Fruit fly (Drosophila melanogaster) whole organism, embryonic: ENCODE measurements around the gene Npc2f.

ENCODE experiments used
- CG10565 ChIP-seq: fragments of 200-800 bp; sonication (Bioruptor generic); optimal IDR thresholded peaks from 3 replicates; lab custom pipeline; 2016; ENCODE audit warnings: missing biosample characterization, mild to moderate bottlenecking, missing genetic modification characterization
- CG10654 ChIP-seq: fragments of 200-800 bp; sonication (Bioruptor generic); optimal IDR thresholded peaks from 2 replicates; lab custom pipeline; 2016; ENCODE audit warnings: missing biosample characterization, missing genetic modification characterization
- CG11085 ChIP-seq: fragments of 200-800 bp; sonication (Bioruptor generic); IDR thresholded peaks from 2 replicates; pipeline ENCODE4 v1.3.6; 2022; ENCODE audit warnings: missing biosample characterization, missing genetic modification characterization
- CG12155 ChIP-seq: fragments of 200-800 bp; sonication (Bioruptor generic); optimal IDR thresholded peaks from 3 replicates; lab custom pipeline; 2016; ENCODE audit warnings: missing biosample characterization, missing genetic modification characterization
- CG12219 ChIP-seq: fragments of 200-800 bp; sonication (Bioruptor generic); optimal IDR thresholded peaks from 3 replicates; lab custom pipeline; 2018; ENCODE audit warnings: missing biosample characterization, mild to moderate bottlenecking, missing genetic modification characterization
- CG12769 ChIP-seq: fragments of 200-800 bp; sonication (Bioruptor generic); optimal IDR thresholded peaks from 2 replicates; lab custom pipeline; 2019; ENCODE audit warnings: missing biosample characterization, mild to moderate bottlenecking, missing genetic modification characterization, moderate library complexity
- CG12942 ChIP-seq: fragments of 200-800 bp; sonication (Bioruptor generic); optimal IDR thresholded peaks from 3 replicates; lab custom pipeline; 2016; ENCODE audit warnings: missing biosample characterization, missing genetic modification characterization
- CG13123 ChIP-seq: fragments of 200-800 bp; sonication (Bioruptor generic); optimal IDR thresholded peaks from 2 replicates; lab custom pipeline; 2016; ENCODE audit warnings: missing biosample characterization, missing genetic modification characterization
- CG15011 ChIP-seq: fragments of 200-800 bp; sonication (Bioruptor generic); optimal IDR thresholded peaks from 3 replicates; lab custom pipeline; 2018; ENCODE audit warnings: missing biosample characterization, mild to moderate bottlenecking, missing genetic modification characterization
- CG16779 ChIP-seq: fragments of 200-800 bp; sonication (Bioruptor generic); IDR thresholded peaks from 2 replicates; pipeline ENCODE4 v1.3.6; 2022; ENCODE audit warnings: missing biosample characterization, missing genetic modification characterization
- CG16813 ChIP-seq: fragments of 200-800 bp; sonication (Bioruptor generic); IDR thresholded peaks from 3 replicates; pipeline ENCODE4 v1.3.6; 2022; ENCODE audit warnings: missing biosample characterization, missing genetic modification characterization; ENCODE audit not compliant: partially characterized antibody
- CG16863 ChIP-seq: fragments of 200-800 bp; sonication (Bioruptor generic); optimal IDR thresholded peaks from 3 replicates; lab custom pipeline; 2016; ENCODE audit warnings: missing biosample characterization, missing genetic modification characterization
- CG17328 ChIP-seq: fragments of 200-800 bp; sonication (Bioruptor generic); IDR thresholded peaks from 2 replicates; pipeline ENCODE4 v1.3.6; 2022; ENCODE audit warnings: missing biosample characterization, missing genetic modification characterization
- CG1792 ChIP-seq: fragments of 200-800 bp; sonication (Bioruptor generic); optimal IDR thresholded peaks from 2 replicates; lab custom pipeline; 2016; ENCODE audit warnings: missing biosample characterization, missing genetic modification characterization
- CG2129 ChIP-seq: fragments of 200-800 bp; sonication (Bioruptor generic); IDR thresholded peaks from 2 replicates; pipeline ENCODE4 v1.3.6; 2022; ENCODE audit warnings: missing biosample characterization, missing genetic modification characterization; ENCODE audit not compliant: partially characterized antibody
- CG30020 ChIP-seq: fragments of 200-800 bp; optimal IDR thresholded peaks from 2 replicates; lab custom pipeline; 2019; ENCODE audit warnings: missing biosample characterization, mild to moderate bottlenecking, missing genetic modification characterization, moderate library complexity
- CG30403 ChIP-seq: fragments of 200-800 bp; sonication (Bioruptor generic); optimal IDR thresholded peaks from 3 replicates; lab custom pipeline; 2016; ENCODE audit warnings: missing biosample characterization, missing genetic modification characterization
- CG31224 ChIP-seq: fragments of 200-800 bp; sonication (Bioruptor generic); IDR thresholded peaks from 2 replicates; pipeline ENCODE4 v1.3.6; 2022; ENCODE audit warnings: missing biosample characterization, missing genetic modification characterization
- CG6272 ChIP-seq: fragments of 200-800 bp; sonication (Bioruptor generic); IDR thresholded peaks from 2 replicates; pipeline ENCODE4 v1.3.6; 2022; ENCODE audit warnings: missing biosample characterization, missing genetic modification characterization
- CG7786 ChIP-seq: fragments of 200-800 bp; sonication (Bioruptor generic); optimal IDR thresholded peaks from 2 replicates; lab custom pipeline; 2016; ENCODE audit warnings: missing biosample characterization, missing genetic modification characterization
- CG7839 ChIP-seq: fragments of 200-800 bp; sonication (Bioruptor generic); optimal IDR thresholded peaks from 3 replicates; lab custom pipeline; 2018; ENCODE audit warnings: missing biosample characterization, mild to moderate bottlenecking, missing genetic modification characterization, moderate library complexity
- CG8089 ChIP-seq: fragments of 200-800 bp; sonication (Bioruptor generic); optimal IDR thresholded peaks from 3 replicates; lab custom pipeline; 2016; ENCODE audit warnings: missing biosample characterization, missing genetic modification characterization
- CG8924 ChIP-seq: fragments of 200-800 bp; optimal IDR thresholded peaks from 3 replicates; lab custom pipeline; 2019; ENCODE audit warnings: missing biosample characterization, mild to moderate bottlenecking, missing genetic modification characterization, moderate library complexity
- CG9437 ChIP-seq: fragments of 200-800 bp; sonication (Bioruptor generic); optimal IDR thresholded peaks from 2 replicates; lab custom pipeline; 2018; ENCODE audit warnings: missing biosample characterization, mild to moderate bottlenecking, missing genetic modification characterization
- CG9727 ChIP-seq: fragments of 200-800 bp; sonication (Bioruptor generic); optimal IDR thresholded peaks from 3 replicates; lab custom pipeline; 2017; ENCODE audit warnings: missing biosample characterization, mild to moderate bottlenecking, missing genetic modification characterization
- CG9797 ChIP-seq: fragments of 200-800 bp; sonication (Bioruptor generic); optimal IDR thresholded peaks from 3 replicates; lab custom pipeline; 2018; ENCODE audit warnings: missing biosample characterization, mild to moderate bottlenecking, missing genetic modification characterization
- Chrac-16 ChIP-seq: fragments of 200-800 bp; sonication (Bioruptor generic); optimal IDR thresholded peaks from 3 replicates; lab custom pipeline; 2016; ENCODE audit warnings: missing biosample characterization, missing genetic modification characterization
- Dip3 ChIP-seq: fragments of 200-800 bp; sonication (Bioruptor generic); optimal IDR thresholded peaks from 3 replicates; lab custom pipeline; 2016; ENCODE audit warnings: missing biosample characterization, missing genetic modification characterization
- Doc3 ChIP-seq: fragments of 200-800 bp; sonication (Bioruptor generic); IDR thresholded peaks from 3 replicates; pipeline ENCODE4 v1.3.6; 2022; ENCODE audit warnings: missing biosample characterization, missing genetic modification characterization; ENCODE audit not compliant: partially characterized antibody
- Hr3 ChIP-seq: fragments of 200-800 bp; sonication (Bioruptor generic); optimal IDR thresholded peaks from 3 replicates; lab custom pipeline; 2016; ENCODE audit warnings: missing biosample characterization, missing genetic modification characterization
- Pdp1 ChIP-seq, 2 experiments: fragments of 200-800 bp; sonication (Bioruptor generic); optimal IDR thresholded peaks; 3 replicates each; lab custom pipeline; 2016; ENCODE audit warnings: missing biosample characterization in 2 of 2, missing genetic modification characterization in 2 of 2, mild to moderate bottlenecking in 1 of 2, moderate library complexity in 1 of 2
- Ravus ChIP-seq: fragments of 200-800 bp; sonication (Bioruptor generic); IDR thresholded peaks from 2 replicates; pipeline ENCODE4 v1.3.6; 2022; ENCODE audit warnings: missing biosample characterization, missing genetic modification characterization
- abd-A ChIP-seq: fragments of 200-800 bp; sonication (Bioruptor generic); optimal IDR thresholded peaks from 3 replicates; lab custom pipeline; 2019; ENCODE audit warnings: missing biosample characterization, mild to moderate bottlenecking, missing genetic modification characterization, moderate library complexity
- ci ChIP-seq: fragments of 200-800 bp; sonication (Bioruptor generic); IDR thresholded peaks from 3 replicates; pipeline ENCODE4 v1.3.6; 2022; ENCODE audit warnings: missing biosample characterization, missing genetic modification characterization
- corto ChIP-seq: fragments of 200-800 bp; sonication (Bioruptor generic); optimal IDR thresholded peaks from 2 replicates; lab custom pipeline; 2016; ENCODE audit warnings: missing biosample characterization, mild to moderate bottlenecking, missing genetic modification characterization, moderate library complexity
- dan ChIP-seq: fragments of 200-800 bp; sonication (Bioruptor generic); IDR thresholded peaks from 2 replicates; pipeline ENCODE4 v1.3.6; 2022; ENCODE audit warnings: missing biosample characterization, missing genetic modification characterization
- ems ChIP-seq: fragments of 200-800 bp; sonication (Bioruptor generic); optimal IDR thresholded peaks from 3 replicates; lab custom pipeline; 2016; ENCODE audit warnings: missing biosample characterization, missing genetic modification characterization
- fu2 ChIP-seq: fragments of 200-800 bp; sonication (Bioruptor generic); optimal IDR thresholded peaks from 2 replicates; lab custom pipeline; 2016; ENCODE audit warnings: missing biosample characterization, missing genetic modification characterization
- gem ChIP-seq: fragments of 200-800 bp; sonication (Bioruptor generic); optimal IDR thresholded peaks from 2 replicates; lab custom pipeline; 2019; ENCODE audit warnings: missing biosample characterization, mild to moderate bottlenecking, missing genetic modification characterization, moderate library complexity
- gsb-n ChIP-seq: fragments of 200-800 bp; sonication (Bioruptor generic); optimal IDR thresholded peaks from 3 replicates; lab custom pipeline; 2018; ENCODE audit warnings: missing biosample characterization, mild to moderate bottlenecking, missing genetic modification characterization
- ken ChIP-seq: fragments of 200-800 bp; sonication (Bioruptor generic); IDR thresholded peaks from 3 replicates; pipeline ENCODE4 v1.3.6; 2022; ENCODE audit warnings: missing biosample characterization, missing genetic modification characterization
- lab ChIP-seq: fragments of 200-800 bp; sonication (Bioruptor generic); optimal IDR thresholded peaks from 3 replicates; lab custom pipeline; 2017; ENCODE audit warnings: missing biosample characterization, missing genetic modification characterization, mild to moderate bottlenecking, moderate library complexity, missing genetic modification reagents
- mam ChIP-seq: fragments of 200-800 bp; sonication (Bioruptor generic); optimal IDR thresholded peaks from 3 replicates; lab custom pipeline; 2016; ENCODE audit warnings: missing biosample characterization, missing genetic modification characterization
- org-1 ChIP-seq: fragments of 200-800 bp; sonication (Bioruptor generic); optimal IDR thresholded peaks from 2 replicates; lab custom pipeline; 2017; ENCODE audit warnings: missing biosample characterization, missing genetic modification characterization
- pb ChIP-seq: fragments of 200-800 bp; sonication (Bioruptor generic); optimal IDR thresholded peaks from 3 replicates; lab custom pipeline; 2016; ENCODE audit warnings: missing biosample characterization, missing genetic modification characterization
- rib ChIP-seq: fragments of 200-800 bp; sonication (Bioruptor generic); IDR thresholded peaks from 2 replicates; pipeline ENCODE4 v1.3.6; 2022; ENCODE audit warnings: missing biosample characterization, missing genetic modification characterization
- row ChIP-seq: fragments of 200-800 bp; sonication (Bioruptor generic); IDR thresholded peaks from 3 replicates; pipeline ENCODE4 v1.3.6; 2022; ENCODE audit warnings: missing biosample characterization, missing genetic modification characterization
- sens ChIP-seq: fragments of 200-800 bp; sonication (Bioruptor generic); peaks from one replicate; lab custom pipeline; 2016; ENCODE audit warnings: missing biosample characterization, missing genetic modification characterization
- stwl ChIP-seq: fragments of 200-800 bp; sonication (Bioruptor generic); optimal IDR thresholded peaks from 3 replicates; lab custom pipeline; 2018; ENCODE audit warnings: missing biosample characterization, mild to moderate bottlenecking, missing genetic modification characterization, moderate library complexity

The Npc2f gene

dm6 chr3R:24151924-24152809, 14.5 kb downstream of the Npc2f start, which contains the start of the genes p38a and CG6178 (continued):
- TF ChIP-seq Hr3, result peak; percentile 99
- TF ChIP-seq pb (GFP tag; lab: Kevin White, UChicago), result no peak
- TF ChIP-seq rib, result peak; percentile 92
- 0 out of 2 replicates have a peak, but pooled peaks have one; percentile 29 for TF ChIP-seq dan (GFP tag; lab: Robert Waterston, UW)
- peak; percentile 96 for TF ChIP-seq CG9437 (GFP tag; lab: Kevin White, UChicago)
- peak; percentile 82 for TF ChIP-seq sens (GFP tag; lab: Kevin White, UChicago)
- peak; percentile 7 for TF ChIP-seq CG9797 (GFP tag; lab: Kevin White, UChicago)
- peak; percentile 76 for TF ChIP-seq Dip3 (GFP tag; lab: Kevin White, UChicago)
- TF ChIP-seq CG7786 (GFP tag; lab: Kevin White, UChicago), result peak; percentile 67
- TF ChIP-seq CG10654 (GFP tag; lab: Kevin White, UChicago), result peak; percentile 95
- peak; percentile 92 for TF ChIP-seq org-1 (GFP tag; lab: Kevin White, UChicago)
- TF ChIP-seq CG2129 (GFP tag; lab: Robert Waterston, UW), result no peak
- peak; percentile 16 for TF ChIP-seq CG12769 (tag; lab: Kevin White, UChicago)
- peak; percentile 94 for TF ChIP-seq ken (GFP tag; lab: Robert Waterston, UW)
- TF ChIP-seq CG8924 (tag; lab: Kevin White, UChicago), result peak; percentile 99
- peak; percentile 43 to 53 for TF ChIP-seq Pdp1 (GFP tag; optimal IDR thresholded peaks at IDR 0.05; lab: Kevin White, UChicago)
- TF ChIP-seq CG1792, result no peak
- peak; percentile 76 for TF ChIP-seq stwl (tag; lab: Kevin White, UChicago)
- peak; percentile 84 for TF ChIP-seq CG12219 (GFP tag; lab: Kevin White, UChicago)
- TF ChIP-seq corto (GFP tag; lab: Kevin White, UChicago), result peak; percentile 81
- TF ChIP-seq CG8089 (GFP tag; lab: Kevin White, UChicago), result no peak
- peak; percentile 78 for TF ChIP-seq CG15011 (GFP tag; lab: Kevin White, UChicago)
- peak; percentile 99 for TF ChIP-seq gem (tag; lab: Kevin White, UChicago)
- peak; percentile 92 for TF ChIP-seq Ravus (GFP tag; lab: Robert Waterston, UW)
- TF ChIP-seq CG9727 (GFP tag; lab: Kevin White, UChicago), result peak; percentile 98
- TF ChIP-seq CG16779 (GFP tag; lab: Robert Waterston, UW), result peak; percentile 79
- peak; percentile 45 for TF ChIP-seq CG10565 (GFP tag; lab: Kevin White, UChicago)
- TF ChIP-seq abd-A (tag; lab: Kevin White, UChicago), result no peak
- TF ChIP-seq ems (GFP tag; lab: Kevin White, UChicago), result peak; percentile 36
- peak; percentile 97 for TF ChIP-seq row (GFP tag; lab: Robert Waterston, UW)
- peak; percentile 96 for TF ChIP-seq gsb-n
- TF ChIP-seq CG30403, result peak; percentile 95
- peak; percentile 93 for TF ChIP-seq CG31224 (GFP tag; lab: Robert Waterston, UW)
- peak; percentile 89 for TF ChIP-seq Chrac-16 (GFP tag; lab: Kevin White, UChicago)
- peak; percentile 95 for TF ChIP-seq CG17328 (GFP tag; lab: Robert Waterston, UW)
- TF ChIP-seq fu2 (GFP tag; lab: Kevin White, UChicago), result peak; percentile 62
- peak; percentile 98 for TF ChIP-seq lab (GFP tag; lab: Kevin White, UChicago)
- peak; percentile 80 for TF ChIP-seq CG13123 (GFP tag; lab: Kevin White, UChicago)
- TF ChIP-seq CG6272 (GFP tag; lab: Robert Waterston, UW), result peak; percentile 94
- peak; percentile 72 for TF ChIP-seq mam
- TF ChIP-seq CG7839 (tag; lab: Kevin White, UChicago), result peak; percentile 99
- TF ChIP-seq CG12155 (GFP tag; lab: Kevin White, UChicago), result peak; percentile 91
- TF ChIP-seq CG11085 (GFP tag; lab: Robert Waterston, UW), result peak; percentile 97
- TF ChIP-seq CG30020 (tag; lab: Kevin White, UChicago), result peak; percentile 88
- no peak for TF ChIP-seq Doc3
- TF ChIP-seq CG16813 (GFP tag; lab: Robert Waterston, UW), result no peak
- peak; percentile 89 for TF ChIP-seq ci
- TF ChIP-seq CG12942 (GFP tag; lab: Kevin White, UChicago), result peak; percentile 95
- peak; percentile 28 for TF ChIP-seq CG16863
